Worm (Caenorhabditis elegans) whole organism, L4 larva: Measurements from ENCODE around the gene F23F12.12.

Experiments used
- F26F4.8 ChIP-seq: fragments of 200-800 bp; sonication (Bioruptor generic); conservative IDR thresholded peaks from 2 replicates; pipeline ENCODE4 v1.3.6; 2022; ENCODE audit warnings: missing genetic modification characterization, missing compliant biosample characterization
- fos-1 ChIP-seq: fragments of 150-350 bp; optimal IDR thresholded peaks from 2 replicates; lab custom pipeline; 2014; ENCODE audit warnings: missing biosample characterization, missing genetic modification characterization
- lsy-2 ChIP-seq, 2 experiments: fragments of 150-350 bp in 1 of 2; sonication (generic microtip) in 1 of 2; optimal IDR thresholded peaks; 2 replicates each; lab custom pipeline; 2014 to 2017; ENCODE audit warnings: missing biosample characterization in 2 of 2, missing genetic modification characterization in 2 of 2
- madf-9 ChIP-seq: fragments of 200-800 bp; sonication (Bioruptor generic); conservative IDR thresholded peaks from 2 replicates; pipeline ENCODE4 v1.3.6; 2022; ENCODE audit warnings: missing genetic modification reagents, missing genetic modification characterization, missing compliant biosample characterization
- nhr-76 ChIP-seq: fragments of 150-350 bp; optimal IDR thresholded peaks from 2 replicates; lab custom pipeline; 2014; ENCODE audit warnings: missing biosample characterization, missing genetic modification characterization
- pha-4 ChIP-seq, 2 experiments: fragments of 150-350 bp in 1 of 2; fragments of 200-800 bp in 1 of 2; sonication (Bioruptor generic) in 1 of 2; IDR thresholded peaks in 1 of 2; optimal IDR thresholded peaks in 1 of 2; 2 replicates each; pipeline versions ENCODE4 v1.3.6 to Lab custom; 2014 to 2022; ENCODE audit warnings: missing genetic modification characterization in 2 of 2, missing genetic modification reagents in 2 of 2, missing biosample characterization in 1 of 2, missing compliant biosample characterization in 1 of 2

DNA sequence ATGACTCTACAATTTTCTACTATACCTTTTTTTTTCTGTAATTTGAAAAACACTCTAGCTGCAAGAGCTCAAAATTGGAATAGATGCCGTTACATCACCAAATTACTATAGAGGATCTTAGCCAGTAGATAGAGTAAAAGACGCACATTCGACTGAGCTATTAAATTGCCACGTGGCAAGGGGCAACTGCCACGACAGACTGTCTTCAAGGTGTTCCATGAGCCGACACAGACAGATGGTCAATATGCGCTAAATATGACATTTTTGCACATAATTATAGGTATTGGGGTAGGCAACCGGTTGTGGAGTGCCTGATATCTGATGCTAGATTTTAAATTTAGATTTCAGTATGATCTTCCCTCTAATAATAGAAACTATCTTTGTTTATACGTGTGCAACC lies 28.5 kb upstream of the F23F12.12 start:
- TF ChIP-seq pha-4 (GFP tag; IDR thresholded peaks at IDR 0.05; lab: Robert Waterston, UW) (no peak), pha-4 (tag; optimal IDR thresholded peaks at IDR 0.05; lab: Kevin White, UChicago) (no peak), F26F4.8 (GFP tag; lab: Robert Waterston, UW) (no peak), fos-1 (tag; lab: Kevin White, UChicago) (no peak), nhr-76 (tag; lab: Kevin White, UChicago) (no peak), lsy-2 (tag; optimal IDR thresholded peaks at IDR 0.05; lab: Kevin White, UChicago) (no peak), madf-9 (GFP tag; lab: Robert Waterston, UW) (no peak)
